Worm (Caenorhabditis elegans): ENCODE results near the gene C34F11.5.

DNA sequence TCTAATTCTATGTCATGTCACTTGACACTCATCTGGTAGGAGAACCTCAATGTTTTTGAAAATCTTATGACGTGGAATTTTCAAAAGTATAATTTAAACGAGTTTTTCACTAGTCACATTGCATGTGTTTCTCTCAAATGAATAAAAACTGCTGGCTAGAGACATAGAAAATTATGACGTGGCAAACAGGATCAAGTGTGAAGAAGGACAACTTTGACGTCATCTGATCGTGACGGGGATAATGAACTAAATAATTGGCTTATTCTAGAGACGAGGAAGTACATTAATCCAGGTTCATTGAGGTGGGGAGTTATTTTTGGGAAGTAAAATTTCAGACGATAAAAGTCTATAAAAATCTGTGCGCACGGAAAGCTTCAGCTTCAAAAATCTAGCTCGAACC, 12.4 kb upstream of the C34F11.5 start:
- TF ChIP-seq tbx-11 (GFP tag; IDR thresholded peaks at IDR 0.05), result no peak
- no peak for TF ChIP-seq hmg-4 (GFP tag; optimal IDR thresholded peaks at IDR 0.05)
- TF ChIP-seq tbx-37 (GFP tag; conservative IDR thresholded peaks at IDR 0.05), result no peak
- TF ChIP-seq ama-1 (optimal IDR thresholded peaks at IDR 0.05), result no peak
- TF ChIP-seq hmbx-1 (tag; optimal IDR thresholded peaks at IDR 0.05), result no peak
- TF ChIP-seq flt-1 (GFP tag; IDR thresholded peaks at IDR 0.05), result no peak
- no peak for TF ChIP-seq scrt-1 (GFP tag; IDR thresholded peaks at IDR 0.05)
- TF ChIP-seq F13C5.2 (tag; optimal IDR thresholded peaks at IDR 0.05), result no peak
